Fruit fly (Drosophila melanogaster): ENCODE data around the gene smp-30.
A peak's percentile ranks its signal among the peaks of the same experiment; 100 is the strongest.

smp-30 gene

DNA sequence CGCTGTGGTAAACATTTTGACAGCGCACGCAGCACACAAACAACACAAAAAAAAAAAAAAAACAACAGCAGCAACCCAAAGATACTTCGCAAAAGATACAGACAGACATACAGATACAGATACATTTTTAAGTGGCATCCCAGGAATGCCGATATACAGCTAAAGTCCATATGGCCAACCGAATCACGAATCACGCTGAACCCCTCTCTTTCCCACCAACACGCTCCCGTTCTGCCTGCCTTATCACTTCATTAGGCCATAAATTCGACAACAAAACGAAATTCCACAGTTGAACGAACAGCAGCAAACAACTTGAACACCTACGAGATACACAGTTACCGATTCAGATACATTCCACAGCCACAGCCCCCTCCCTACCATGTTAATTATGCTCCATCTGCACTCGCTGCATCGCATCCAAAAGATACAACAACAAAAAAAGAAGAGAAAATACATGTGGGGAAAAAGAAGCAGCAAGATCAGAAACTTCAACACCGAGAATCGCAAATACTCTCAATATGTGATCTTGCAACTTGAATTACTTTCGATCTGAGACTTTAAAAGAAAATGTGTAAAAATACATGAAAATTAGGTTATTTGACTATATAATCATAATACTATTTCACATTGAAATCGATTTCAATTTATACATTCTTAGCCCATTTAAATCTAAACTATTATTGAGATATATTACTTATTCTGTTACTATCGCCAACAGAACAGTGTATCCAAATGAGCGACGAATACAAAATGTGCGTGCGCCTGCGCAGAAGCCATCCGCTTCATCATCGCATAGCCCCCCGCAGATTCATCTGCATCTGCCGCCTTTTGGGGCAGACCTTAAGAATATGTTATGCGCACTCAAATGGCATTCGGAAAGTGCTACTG, 34.6 kb downstream of the smp-30 start (continued):
- TF ChIP-seq Rel (GFP tag; optimal IDR thresholded peaks at IDR 0.05) (peak; percentile 5), Rel (tag; optimal IDR thresholded peaks at IDR 0.05) (no peak), CG9705 (GFP tag; optimal IDR thresholded peaks at IDR 0.05) (no peak), h (GFP tag; optimal IDR thresholded peaks at IDR 0.05) (peak; percentile 39), foxo (GFP tag; optimal IDR thresholded peaks at IDR 0.05) (peak in 1 of 2 experiments; percentile 31), Abd-B (GFP tag; optimal IDR thresholded peaks at IDR 0.05) (no peak), pan (optimal IDR thresholded peaks at IDR 0.05) (no peak), brk (GFP tag; optimal IDR thresholded peaks at IDR 0.05) (peak; percentile 5), CrebA (GFP tag; optimal IDR thresholded peaks at IDR 0.05; ENCODE audit: borderline replicate concordance) (no peak), sv (GFP tag; optimal IDR thresholded peaks at IDR 0.05) (no peak), N (GFP tag; optimal IDR thresholded peaks at IDR 0.05) (no peak), Hnf4 (GFP tag; optimal IDR thresholded peaks at IDR 0.05) (peak; percentile 30), GATAd (GFP tag; optimal IDR thresholded peaks at IDR 0.05) (no peak), Jra (GFP tag; optimal IDR thresholded peaks at IDR 0.05) (no peak), sage (GFP tag; optimal IDR thresholded peaks at IDR 0.05) (no peak)

DNA sequence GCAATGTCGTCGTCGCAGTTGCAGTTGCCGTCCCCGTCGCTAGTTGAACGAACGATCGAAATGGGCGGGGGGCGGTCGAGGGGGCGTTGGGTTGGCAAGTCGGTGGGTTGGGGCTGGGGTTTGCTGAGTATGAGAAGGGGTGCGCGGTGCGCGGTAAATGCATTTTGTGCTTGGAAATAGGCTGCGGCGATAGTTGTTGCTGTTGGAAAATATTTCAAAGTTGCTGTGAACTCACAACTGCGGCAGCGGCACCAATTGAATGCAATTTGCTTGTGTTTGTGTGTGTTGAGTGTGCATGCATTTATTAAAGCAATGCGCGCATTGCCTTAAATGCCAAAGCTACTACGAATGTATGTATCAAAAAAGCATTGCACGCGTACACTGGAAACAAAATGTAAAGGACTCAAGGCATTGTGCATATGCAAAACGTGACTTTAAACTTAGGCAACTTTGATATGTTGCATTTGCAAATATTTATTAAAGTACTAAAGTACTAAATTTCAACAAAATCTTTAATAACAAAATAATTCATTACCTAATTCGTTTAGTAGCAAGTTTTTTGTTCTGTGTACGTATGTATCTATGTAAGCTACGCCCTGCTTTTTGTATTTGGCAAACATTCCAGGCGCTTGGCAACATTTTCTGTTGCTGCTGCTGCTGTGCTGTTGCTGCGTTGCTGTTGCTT, 36.0 kb downstream of the smp-30 start:
- TF ChIP-seq OdsH (GFP tag; optimal IDR thresholded peaks at IDR 0.05), result no peak
- no peak for TF ChIP-seq sv (GFP tag; optimal IDR thresholded peaks at IDR 0.05)
- TF ChIP-seq ey (GFP tag; optimal IDR thresholded peaks at IDR 0.05), result peak; percentile 50
- TF ChIP-seq tai (GFP tag; optimal IDR thresholded peaks at IDR 0.05), result peak; percentile 27
- peak; percentile 33 for TF ChIP-seq br (GFP tag; optimal IDR thresholded peaks at IDR 0.05)
- peak; percentile 27 for TF ChIP-seq fru (GFP tag; optimal IDR thresholded peaks at IDR 0.05)
- TF ChIP-seq Dif (GFP tag; optimal IDR thresholded peaks at IDR 0.05; ENCODE audit: partially characterized antibody), result no peak
- TF ChIP-seq Dfd (GFP tag; optimal IDR thresholded peaks at IDR 0.05), result peak; percentile 9
- TF ChIP-seq sage (GFP tag; optimal IDR thresholded peaks at IDR 0.05), result no peak
- peak; percentile 57 for TF ChIP-seq h (GFP tag; optimal IDR thresholded peaks at IDR 0.05)
- TF ChIP-seq CrebA (GFP tag; optimal IDR thresholded peaks at IDR 0.05; ENCODE audit: borderline replicate concordance), result no peak
- TF ChIP-seq woc (GFP tag; optimal IDR thresholded peaks at IDR 0.05), result no peak
- peak; percentile 7 for TF ChIP-seq Hnf4 (GFP tag; optimal IDR thresholded peaks at IDR 0.05)
- no peak for TF ChIP-seq dsf (GFP tag; optimal IDR thresholded peaks at IDR 0.05; ENCODE audit: borderline replicate concordance)
- peak in 1 of 2 experiments; percentile 43 for TF ChIP-seq foxo (GFP tag; optimal IDR thresholded peaks at IDR 0.05)
- no peak for TF ChIP-seq dmrt93B (GFP tag; optimal IDR thresholded peaks at IDR 0.05)
- TF ChIP-seq HLH106 (tag; optimal IDR thresholded peaks at IDR 0.05), result peak; percentile 2
- peak; percentile 37 for TF ChIP-seq rgr (GFP tag; optimal IDR thresholded peaks at IDR 0.05)
- TF ChIP-seq Hr83 (GFP tag; optimal IDR thresholded peaks at IDR 0.05; ENCODE audit: poor library complexity, severe bottlenecking), result no peak

DNA sequence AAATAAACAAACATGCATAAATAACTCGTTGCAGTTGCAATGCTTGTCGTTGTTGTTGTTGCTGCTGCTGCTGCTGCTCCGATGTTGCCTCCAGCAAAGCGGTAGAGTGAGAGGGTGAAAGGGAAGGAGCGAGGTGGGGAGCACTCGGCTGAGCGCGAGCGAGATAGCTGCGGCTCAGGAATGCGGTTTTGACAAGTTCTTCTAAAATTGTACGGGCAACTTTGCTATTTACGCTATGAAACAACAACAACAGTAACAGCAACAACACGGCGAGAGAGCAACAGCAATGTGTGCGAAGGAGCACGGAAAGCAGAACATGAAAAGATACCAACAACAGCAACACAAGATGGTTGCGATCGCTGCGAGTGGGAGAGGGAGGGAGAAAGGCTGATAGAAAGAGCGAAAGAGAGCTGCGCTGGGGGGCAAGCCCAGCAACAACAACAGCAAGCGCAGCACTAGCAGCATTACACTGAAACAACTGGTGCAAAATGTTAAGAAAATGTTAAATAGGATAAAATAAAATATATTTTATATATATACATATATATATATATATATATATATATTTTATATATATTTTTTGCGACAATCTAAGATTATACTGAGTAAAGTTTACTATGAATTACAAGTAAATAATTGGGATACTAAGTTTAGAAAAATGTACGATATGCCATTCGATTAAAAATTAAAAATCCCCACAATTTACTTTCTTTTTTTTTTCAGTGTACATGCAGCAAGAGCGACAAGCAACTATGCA, 36.7 kb downstream of the smp-30 start:
- TF ChIP-seq psq (GFP tag; optimal IDR thresholded peaks at IDR 0.05) (peak; percentile 78), Sp1 (GFP tag; optimal IDR thresholded peaks at IDR 0.05) (peak; percentile 39), HLH106 (tag; optimal IDR thresholded peaks at IDR 0.05) (peak; percentile 12), Dif (GFP tag; optimal IDR thresholded peaks at IDR 0.05; ENCODE audit: partially characterized antibody) (no peak)

DNA sequence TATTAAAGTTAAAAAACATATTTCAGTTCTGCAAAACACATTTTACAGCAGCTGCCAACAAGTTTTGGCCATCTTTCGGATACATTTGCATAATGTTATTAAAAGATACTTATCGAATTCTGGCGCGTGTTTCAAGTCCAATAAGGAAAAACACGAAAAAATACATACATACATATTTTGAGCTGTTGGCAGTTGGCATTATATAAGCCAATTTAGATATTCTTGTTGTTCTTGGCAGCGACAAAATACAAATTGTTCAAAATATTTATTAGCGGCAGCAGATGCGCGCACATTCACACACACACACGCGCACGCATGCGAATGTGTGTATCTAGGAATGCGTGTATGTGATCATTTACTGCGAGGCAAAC, 37.3 kb downstream of the smp-30 start:
- TF ChIP-seq Abd-B (GFP tag; optimal IDR thresholded peaks at IDR 0.05) (no peak), Mio (GFP tag; optimal IDR thresholded peaks at IDR 0.05) (no peak), Jra (GFP tag; optimal IDR thresholded peaks at IDR 0.05) (no peak), Hr83 (GFP tag; optimal IDR thresholded peaks at IDR 0.05; ENCODE audit: poor library complexity, severe bottlenecking) (no peak), Sp1 (GFP tag; optimal IDR thresholded peaks at IDR 0.05) (no peak), GATAd (GFP tag; optimal IDR thresholded peaks at IDR 0.05) (no peak), psq (GFP tag; optimal IDR thresholded peaks at IDR 0.05) (no peak), Vsx2 (GFP tag; optimal IDR thresholded peaks at IDR 0.05; ENCODE audit: partially characterized antibody) (no peak), dmrt93B (GFP tag; optimal IDR thresholded peaks at IDR 0.05) (no peak), h (GFP tag; optimal IDR thresholded peaks at IDR 0.05) (no peak), CG32264 (GFP tag; optimal IDR thresholded peaks at IDR 0.05) (no peak), br (GFP tag; optimal IDR thresholded peaks at IDR 0.05) (no peak), Rel (GFP tag; optimal IDR thresholded peaks at IDR 0.05) (no peak), Rel (tag; optimal IDR thresholded peaks at IDR 0.05) (no peak)

Measured in whole organism, wandering third instar larva.